Worm (Caenorhabditis elegans): ENCODE results near the gene F14H12.6.

Gene F14H12.6

ce11 chrX:4307559-4308005 is 49.8 kb downstream of the F14H12.6 start:
- TF ChIP-seq nhr-129 (tag; optimal IDR thresholded peaks at IDR 0.05) (peak; percentile 4), sma-9 (GFP tag; optimal IDR thresholded peaks at IDR 0.05) (peak; percentile 37), sma-9 (tag; optimal IDR thresholded peaks at IDR 0.05) (no peak), F13H6.1 (tag; optimal IDR thresholded peaks at IDR 0.05) (peak; percentile 39), crh-2 (tag; optimal IDR thresholded peaks at IDR 0.05) (peak; percentile 38), peb-1 (tag; optimal IDR thresholded peaks at IDR 0.05) (no peak), snpc-4 (tag; optimal IDR thresholded peaks at IDR 0.05) (no peak), C34F6.9 (tag; optimal IDR thresholded peaks at IDR 0.05) (peak; percentile 51), lin-13 (GFP tag; optimal IDR thresholded peaks at IDR 0.05) (peak; percentile 8), skn-1 (tag; optimal IDR thresholded peaks at IDR 0.05) (no peak), fos-1 (tag; optimal IDR thresholded peaks at IDR 0.05) (peak; percentile 15), unc-55 (GFP tag; optimal IDR thresholded peaks at IDR 0.05) (peak; percentile 51)

All from whole organism, L2 larva.